Fruit fly (Drosophila melanogaster) whole organism, embryonic: ENCODE results near the gene nAChRalpha7.

ENCODE experiments used
- Awh ChIP-seq: fragments of 200-800 bp; sonication (Bioruptor generic); IDR thresholded peaks from 2 replicates; pipeline ENCODE4, ENCODE4 v1.3.6; 2022; ENCODE audit warnings: missing biosample characterization, missing genetic modification characterization
- BEAF-32 ChIP-seq: fragments of 200-800 bp; sonication (Bioruptor generic); optimal IDR thresholded peaks from 3 replicates; lab custom pipeline; 2017; ENCODE audit warnings: missing biosample characterization, missing genetic modification characterization, mild to moderate bottlenecking, moderate library complexity, missing genetic modification reagents
- CG11723 ChIP-seq: fragments of 200-800 bp; sonication (Bioruptor generic); optimal IDR thresholded peaks from 2 replicates; lab custom pipeline; 2017; ENCODE audit warnings: missing biosample characterization, mild to moderate bottlenecking, missing genetic modification characterization
- CG13287 ChIP-seq: fragments of 200-800 bp; sonication (Bioruptor generic); IDR thresholded peaks from 2 replicates; pipeline ENCODE4 v1.3.6; 2022; ENCODE audit warnings: missing biosample characterization, missing genetic modification characterization; ENCODE audit not compliant: partially characterized antibody
- CG13894 ChIP-seq: fragments of 200-800 bp; sonication (Bioruptor generic); optimal IDR thresholded peaks from 3 replicates; lab custom pipeline; 2018; ENCODE audit warnings: missing biosample characterization, mild to moderate bottlenecking, missing genetic modification characterization, moderate library complexity
- CG4404 ChIP-seq: fragments of 200-800 bp; sonication (Bioruptor generic); IDR thresholded peaks from 2 replicates; pipeline ENCODE4 v1.3.6; 2022; ENCODE audit warnings: missing biosample characterization, missing genetic modification characterization
- CG4730 ChIP-seq: fragments of 200-800 bp; sonication (Bioruptor generic); IDR thresholded peaks from 2 replicates; pipeline ENCODE4 v1.3.6; 2022; ENCODE audit warnings: missing biosample characterization, missing genetic modification characterization
- CG4820 ChIP-seq: fragments of 200-800 bp; sonication (Bioruptor generic); optimal IDR thresholded peaks from 3 replicates; lab custom pipeline; 2016; ENCODE audit warnings: missing biosample characterization, missing genetic modification characterization
- CG6791 ChIP-seq: fragments of 200-800 bp; sonication (Bioruptor generic); IDR thresholded peaks from 3 replicates; pipeline ENCODE4 v1.3.6; 2022; ENCODE audit warnings: missing biosample characterization, missing genetic modification characterization; ENCODE audit not compliant: partially characterized antibody
- CG8290 ChIP-seq, 3 experiments: fragments of 200-800 bp; sonication (Bioruptor generic); optimal IDR thresholded peaks; 2 replicates each; lab custom pipeline; 2016 to 2019; ENCODE audit warnings: missing biosample characterization in 3 of 3, missing genetic modification characterization in 3 of 3, mild to moderate bottlenecking in 2 of 3, moderate library complexity in 1 of 3
- CTCF ChIP-seq: fragments of 200-800 bp; sonication (Bioruptor generic); optimal IDR thresholded peaks from 2 replicates; lab custom pipeline; 2017; ENCODE audit warnings: missing biosample characterization, mild to moderate bottlenecking, missing genetic modification characterization, moderate library complexity
- Deaf1 ChIP-seq: fragments of 200-800 bp; optimal IDR thresholded peaks from 3 replicates; lab custom pipeline; 2019; ENCODE audit warnings: missing biosample characterization, mild to moderate bottlenecking, missing genetic modification characterization, moderate library complexity
- Doc3 ChIP-seq: fragments of 200-800 bp; sonication (Bioruptor generic); IDR thresholded peaks from 3 replicates; pipeline ENCODE4 v1.3.6; 2022; ENCODE audit warnings: missing biosample characterization, missing genetic modification characterization; ENCODE audit not compliant: partially characterized antibody
- Hr3 ChIP-seq: fragments of 200-800 bp; sonication (Bioruptor generic); optimal IDR thresholded peaks from 3 replicates; lab custom pipeline; 2016; ENCODE audit warnings: missing biosample characterization, missing genetic modification characterization
- Med ChIP-seq: fragments of 200-800 bp; sonication (Bioruptor generic); peaks from one replicate; lab custom pipeline; 2016; ENCODE audit warnings: missing biosample characterization, missing genetic modification characterization, mild to moderate bottlenecking, inconsistent platforms, moderate library complexity
- Pdp1 ChIP-seq, 2 experiments: fragments of 200-800 bp; sonication (Bioruptor generic); optimal IDR thresholded peaks; 3 replicates each; lab custom pipeline; 2016; ENCODE audit warnings: missing biosample characterization in 2 of 2, missing genetic modification characterization in 2 of 2, mild to moderate bottlenecking in 1 of 2, moderate library complexity in 1 of 2
- Scr ChIP-seq: fragments of 200-800 bp; sonication (Bioruptor generic); IDR thresholded peaks from 2 replicates; pipeline ENCODE4 v1.3.6; 2022; ENCODE audit warnings: missing biosample characterization, missing genetic modification characterization; ENCODE audit not compliant: partially characterized antibody
- Spps ChIP-seq: fragments of 200-800 bp; sonication (Bioruptor generic); optimal IDR thresholded peaks from 2 replicates; lab custom pipeline; 2018; ENCODE audit warnings: missing biosample characterization, mild to moderate bottlenecking, missing genetic modification characterization
- Stat92E ChIP-seq, 3 experiments: fragments of >200 bp in 2 of 3; fragments of 200-800 bp in 1 of 3; sonication (Bioruptor generic) in 1 of 3; optimal IDR thresholded peaks; 2 replicates each; lab custom pipeline; 2017 to 2019; ENCODE audit warnings: missing biosample characterization in 3 of 3, missing genetic modification characterization in 3 of 3, mild to moderate bottlenecking in 1 of 3, moderate library complexity in 1 of 3
- amos ChIP-seq: fragments of 200-800 bp; sonication (Bioruptor generic); IDR thresholded peaks from 2 replicates; pipeline ENCODE4 v1.3.6; 2022; ENCODE audit warnings: missing biosample characterization, missing genetic modification characterization; ENCODE audit not compliant: partially characterized antibody
- cato ChIP-seq: fragments of 200-800 bp; sonication (Bioruptor generic); optimal IDR thresholded peaks from 2 replicates; lab custom pipeline; 2016; ENCODE audit warnings: missing biosample characterization, missing genetic modification characterization, borderline replicate concordance
- corto ChIP-seq: fragments of 200-800 bp; sonication (Bioruptor generic); optimal IDR thresholded peaks from 2 replicates; lab custom pipeline; 2016; ENCODE audit warnings: missing biosample characterization, mild to moderate bottlenecking, missing genetic modification characterization, moderate library complexity
- crol ChIP-seq: fragments of 200-800 bp; sonication (Bioruptor generic); IDR thresholded peaks from 2 replicates; pipeline ENCODE4 v1.3.6; 2022; ENCODE audit warnings: missing biosample characterization, missing genetic modification characterization
- exex ChIP-seq: fragments of 200-800 bp; sonication (Bioruptor generic); optimal IDR thresholded peaks from 4 replicates; lab custom pipeline; 2018; ENCODE audit warnings: missing biosample characterization, mild to moderate bottlenecking, missing genetic modification characterization, moderate library complexity
- fu2 ChIP-seq: fragments of 200-800 bp; sonication (Bioruptor generic); optimal IDR thresholded peaks from 2 replicates; lab custom pipeline; 2016; ENCODE audit warnings: missing biosample characterization, missing genetic modification characterization
- grn ChIP-seq: fragments of 200-800 bp; sonication (Bioruptor generic); optimal IDR thresholded peaks from 3 replicates; lab custom pipeline; 2017; ENCODE audit warnings: missing biosample characterization, missing genetic modification characterization
- jumu ChIP-seq: fragments of 200-800 bp; sonication (Bioruptor generic); optimal IDR thresholded peaks from 3 replicates; lab custom pipeline; 2016; ENCODE audit warnings: missing biosample characterization, missing genetic modification characterization
- mirr ChIP-seq: fragments of 200-800 bp; sonication (Bioruptor generic); optimal IDR thresholded peaks from 3 replicates; lab custom pipeline; 2018; ENCODE audit warnings: missing biosample characterization, mild to moderate bottlenecking, missing genetic modification characterization
- nom ChIP-seq: fragments of 200-800 bp; sonication (Bioruptor generic); optimal IDR thresholded peaks from 2 replicates; lab custom pipeline; 2017; ENCODE audit warnings: missing biosample characterization, missing genetic modification characterization, mild to moderate bottlenecking, moderate library complexity, missing genetic modification reagents
- sqz ChIP-seq: fragments of 200-800 bp; sonication (Bioruptor generic); optimal IDR thresholded peaks from 3 replicates; lab custom pipeline; 2018; ENCODE audit warnings: missing biosample characterization, mild to moderate bottlenecking, missing genetic modification characterization
- trem ChIP-seq: fragments of 200-800 bp; optimal IDR thresholded peaks from 3 replicates; lab custom pipeline; 2019; ENCODE audit warnings: missing biosample characterization, mild to moderate bottlenecking, missing genetic modification characterization, moderate library complexity
- zen2 ChIP-seq: fragments of 200-800 bp; sonication (Bioruptor generic); IDR thresholded peaks from 3 replicates; pipeline ENCODE4 v1.3.6; 2022; ENCODE audit warnings: missing biosample characterization, missing genetic modification characterization; ENCODE audit not compliant: partially characterized antibody

Gene nAChRalpha7

dm6 chrX:19315421-19316260 lies 32.6 kb downstream of the nAChRalpha7 start (continued):
- TF ChIP-seq Doc3 (GFP tag; lab: Robert Waterston, UW) = peak; percentile 25; the same call in 1 of the 3 replicates
- 0 out of 2 replicates have a peak, but pooled peaks have one; percentile 15 for TF ChIP-seq Scr (GFP tag; lab: Robert Waterston, UW)
- no peak for TF ChIP-seq CG4404
- peak; percentile 41 for TF ChIP-seq BEAF-32
- 0 out of 2 replicates have a peak, but pooled peaks have one; percentile 9 for TF ChIP-seq crol
- TF ChIP-seq CG8290 (GFP tag; optimal IDR thresholded peaks at IDR 0.05; lab: Kevin White, UChicago) = peak; percentile 87
- peak; percentile 69 to 85 for TF ChIP-seq CG8290 (tag; optimal IDR thresholded peaks at IDR 0.05; lab: Kevin White, UChicago)
- TF ChIP-seq Spps = no peak
- no peak for TF ChIP-seq fu2 (GFP tag; lab: Kevin White, UChicago)
- TF ChIP-seq Stat92E (GFP tag; optimal IDR thresholded peaks at IDR 0.05; lab: Kevin White, UChicago) = no peak
- TF ChIP-seq sqz (GFP tag; lab: Kevin White, UChicago) = peak; percentile 6
- 0 out of 3 replicates have a peak, but pooled peaks have one; percentile 41 for TF ChIP-seq CG6791 (GFP tag; lab: Robert Waterston, UW)
- TF ChIP-seq corto (GFP tag; lab: Kevin White, UChicago) = peak; percentile 40
- no peak for TF ChIP-seq CG4730 (GFP tag; lab: Robert Waterston, UW)
- no peak for TF ChIP-seq Hr3
- no peak for TF ChIP-seq cato (GFP tag; lab: Kevin White, UChicago)
- TF ChIP-seq CG4820 (GFP tag; lab: Kevin White, UChicago) = no peak
- no peak for TF ChIP-seq Awh (GFP tag; lab: Robert Waterston, UW)
- TF ChIP-seq CG13287 (GFP tag; lab: Robert Waterston, UW) = 0 out of 2 replicates have a peak, but pooled peaks have one; percentile 9
- no peak; the same call in 1 of the 2 replicates for TF ChIP-seq amos
- peak; percentile 98 for TF ChIP-seq CG13894 (tag; lab: Kevin White, UChicago)
- TF ChIP-seq Med = peak; percentile 67
- no peak for TF ChIP-seq trem (tag; lab: Kevin White, UChicago)
- TF ChIP-seq Deaf1 (tag; lab: Kevin White, UChicago) = peak; percentile 62
- no peak for TF ChIP-seq jumu (GFP tag; lab: Kevin White, UChicago)
- TF ChIP-seq CTCF (GFP tag; lab: Kevin White, UChicago) = no peak
- TF ChIP-seq zen2 = peak; percentile 9; the same call in 1 of the 3 replicates

- TF ChIP-seq Pdp1 (GFP tag; optimal IDR thresholded peaks at IDR 0.05; lab: Kevin White, UChicago) = peak in 1 of 2 experiments; percentile 80
- TF ChIP-seq CG11723 (GFP tag; lab: Kevin White, UChicago) = no peak
- no peak for TF ChIP-seq fu2 (GFP tag; lab: Kevin White, UChicago)
- peak; percentile 17 for TF ChIP-seq mirr (GFP tag; lab: Kevin White, UChicago)
- TF ChIP-seq exex (tag; lab: Kevin White, UChicago) = peak; percentile 66
- TF ChIP-seq nom (GFP tag; lab: Kevin White, UChicago) = peak; percentile 37
- TF ChIP-seq crol = 0 out of 2 replicates have a peak, but pooled peaks have one; percentile 7
- TF ChIP-seq grn (GFP tag; lab: Kevin White, UChicago) = peak; percentile 55
These were observed 33.7 kb downstream of the nAChRalpha7 start for dm6 chrX:19314283-19315178.
